Worm (Caenorhabditis elegans): ENCODE results near the gene hpd-1.

Gene hpd-1

ce11 chrIII:10577782-10578181, 42.5 kb downstream of the hpd-1 start:
- TF ChIP-seq T26A5.8 (tag; optimal IDR thresholded peaks at IDR 0.05) (no peak), nfya-2 (GFP tag; IDR thresholded peaks at IDR 0.05) (no peak), C06A6.2 (GFP tag; conservative IDR thresholded peaks at IDR 0.05) (no peak), ceh-58 (GFP tag; IDR thresholded peaks at IDR 0.05) (no peak)

ce11 chrIII:10578873-10579272, 43.5 kb downstream of the hpd-1 start:
- TF ChIP-seq F33H1.4 (GFP tag; IDR thresholded peaks at IDR 0.05) = no peak
- TF ChIP-seq lin-35 (GFP tag; optimal IDR thresholded peaks at IDR 0.05) = no peak
- no peak for TF ChIP-seq F52B5.7 (tag; optimal IDR thresholded peaks at IDR 0.05)
- no peak for TF ChIP-seq fkh-3 (tag; optimal IDR thresholded peaks at IDR 0.05)
- TF ChIP-seq atf-7 (tag; optimal IDR thresholded peaks at IDR 0.05) = no peak
- TF ChIP-seq K12H6.12 (tag; optimal IDR thresholded peaks at IDR 0.05) = no peak
- TF ChIP-seq lag-1 (GFP tag; IDR thresholded peaks at IDR 0.05) = no peak
- TF ChIP-seq nhr-90 (tag; optimal IDR thresholded peaks at IDR 0.05) = no peak
- no peak for TF ChIP-seq nhr-27 (tag; optimal IDR thresholded peaks at IDR 0.05)
- no peak for TF ChIP-seq mxl-1 (tag; optimal IDR thresholded peaks at IDR 0.05)
- no peak for TF ChIP-seq snpc-1.1 (tag; optimal IDR thresholded peaks at IDR 0.05; ENCODE audit: insufficient read depth)
- no peak for TF ChIP-seq bed-1 (GFP tag; IDR thresholded peaks at IDR 0.05)
- TF ChIP-seq him-1 (tag; optimal IDR thresholded peaks at IDR 0.05) = no peak
- no peak for TF ChIP-seq F55B11.4 (tag; optimal IDR thresholded peaks at IDR 0.05; ENCODE audit: borderline replicate concordance, insufficient read depth)
- TF ChIP-seq dox-1 (GFP tag; IDR thresholded peaks at IDR 0.05) = no peak

ce11 chrIII:10580206-10580605, 44.9 kb downstream of the hpd-1 start:
- no peak for TF ChIP-seq lsy-27 (tag; optimal IDR thresholded peaks at IDR 0.05; ENCODE audit: borderline replicate concordance, insufficient read depth)
- TF ChIP-seq hsf-1 (GFP tag; IDR thresholded peaks at IDR 0.05) = no peak
- no peak for TF ChIP-seq snpc-4 (GFP tag; optimal IDR thresholded peaks at IDR 0.05)
- peak in 2 of 4 experiments; percentile 36 to 69 for TF ChIP-seq snpc-4 (tag; optimal IDR thresholded peaks at IDR 0.05)

ce11 chrIII:10583483-10583882, 48.2 kb downstream of the hpd-1 start:
- no peak for TF ChIP-seq C17E4.6 (GFP tag; IDR thresholded peaks at IDR 0.05)
- TF ChIP-seq dpff-1 (tag; optimal IDR thresholded peaks at IDR 0.05) = no peak
- TF ChIP-seq ceh-100 (GFP tag; IDR thresholded peaks at IDR 0.05) = no peak
- no peak for TF ChIP-seq lir-1 (GFP tag; conservative IDR thresholded peaks at IDR 0.05)
- TF ChIP-seq lin-26 (GFP tag; IDR thresholded peaks at IDR 0.05) = 0 out of 2 replicates have a peak, but pooled peaks have one; percentile 25

- TF ChIP-seq ztf-6 (GFP tag; IDR thresholded peaks at IDR 0.05) (no peak), lin-54 (GFP tag; optimal IDR thresholded peaks at IDR 0.05) (no peak), B0261.1 (tag; optimal IDR thresholded peaks at IDR 0.05) (no peak), Y53G8AR.9 (GFP tag; conservative IDR thresholded peaks at IDR 0.05) (no peak), ZK185.1 (tag; optimal IDR thresholded peaks at IDR 0.05; ENCODE audit: poor library complexity, severe bottlenecking) (no peak), tbx-9 (tag; optimal IDR thresholded peaks at IDR 0.05; ENCODE audit: borderline replicate concordance) (no peak), ceh-91 (GFP tag; IDR thresholded peaks at IDR 0.05) (no peak), ztf-28 (GFP tag; IDR thresholded peaks at IDR 0.05) (no peak), unc-62 (GFP tag; optimal IDR thresholded peaks at IDR 0.05) (no peak), nfya-1 (tag; optimal IDR thresholded peaks at IDR 0.05; ENCODE audit: borderline replicate concordance, insufficient read depth) (no peak), ceh-100 (GFP tag; IDR thresholded peaks at IDR 0.05) (no peak), madf-3 (GFP tag; IDR thresholded peaks at IDR 0.05) (no peak), nhr-80 (tag; optimal IDR thresholded peaks at IDR 0.05) (no peak), lir-1 (GFP tag; conservative IDR thresholded peaks at IDR 0.05) (no peak), nhr-90 (tag; optimal IDR thresholded peaks at IDR 0.05) (no peak), F49E8.2 (tag; optimal IDR thresholded peaks at IDR 0.05; ENCODE audit: insufficient read depth) (no peak)
These were observed 50.9 kb downstream of the hpd-1 start, which contains the start of gene Y45F3A.5 for ce11 chrIII:10586243-10586642. Gene Y45F3A.5 (minus strand): TSS chrIII:10586343.
